Worm (Caenorhabditis elegans): ENCODE measurements around the gene coq-3.

coq-3 gene

ce11 chrIV:14769218-14769835 lies 26.8 kb downstream of the coq-3 start, which contains the start of gene Y57G11C.43:
Gene Y57G11C.43 (plus strand): TSS chrIV:14769441.
- TF ChIP-seq B0035.1 (tag; optimal IDR thresholded peaks at IDR 0.05) = no peak
- no peak for TF ChIP-seq F33H1.4 (GFP tag; IDR thresholded peaks at IDR 0.05)
- TF ChIP-seq cebp-1 (GFP tag; IDR thresholded peaks at IDR 0.05) = no peak
- TF ChIP-seq cebp-1 (tag; optimal IDR thresholded peaks at IDR 0.05) = peak; percentile 21
- no peak for TF ChIP-seq cebp-2 (GFP tag; IDR thresholded peaks at IDR 0.05)
- TF ChIP-seq ama-1 (optimal IDR thresholded peaks at IDR 0.05) = no peak
- TF ChIP-seq ama-1 (GFP tag; optimal IDR thresholded peaks at IDR 0.05) = peak; percentile 11 to 37
- no peak for TF ChIP-seq ceh-58 (GFP tag; IDR thresholded peaks at IDR 0.05)
- peak; percentile 22 for TF ChIP-seq tlf-1 (GFP tag; optimal IDR thresholded peaks at IDR 0.05)
- no peak for TF ChIP-seq B0261.1 (tag; optimal IDR thresholded peaks at IDR 0.05)
- TF ChIP-seq nfyb-1 (GFP tag; IDR thresholded peaks at IDR 0.05) = 0 out of 2 replicates have a peak, but pooled peaks have one; percentile 25
- no peak for TF ChIP-seq F55B11.4 (tag; optimal IDR thresholded peaks at IDR 0.05; ENCODE audit: borderline replicate concordance, insufficient read depth)
- peak; percentile 16 for TF ChIP-seq xnd-1 (tag; optimal IDR thresholded peaks at IDR 0.05)
- TF ChIP-seq ztf-26 (tag; optimal IDR thresholded peaks at IDR 0.05) = no peak
- peak; percentile 21 for TF ChIP-seq lin-54 (GFP tag; optimal IDR thresholded peaks at IDR 0.05)
- TF ChIP-seq athp-1 (tag; optimal IDR thresholded peaks at IDR 0.05) = peak; percentile 34
- peak; percentile 27; the same call in 1 of the 2 replicates for TF ChIP-seq hmg-1.2 (GFP tag; IDR thresholded peaks at IDR 0.05)
- 0 out of 2 replicates have a peak, but pooled peaks have one; percentile 31 for TF ChIP-seq D2030.7 (GFP tag; IDR thresholded peaks at IDR 0.05)
- peak; percentile 28 for TF ChIP-seq unc-130 (GFP tag; optimal IDR thresholded peaks at IDR 0.05)
- TF ChIP-seq lsl-1 (GFP tag; optimal IDR thresholded peaks at IDR 0.05) = peak; percentile 2
- no peak for TF ChIP-seq die-1 (tag; optimal IDR thresholded peaks at IDR 0.05)
- TF ChIP-seq hsf-1 (GFP tag; IDR thresholded peaks at IDR 0.05) = 0 out of 2 replicates have a peak, but pooled peaks have one; percentile 23
- peak; percentile 56 for TF ChIP-seq madf-6 (GFP tag; IDR thresholded peaks at IDR 0.05)
- TF ChIP-seq attf-6 (GFP tag; IDR thresholded peaks at IDR 0.05) = peak; percentile 95
- TF ChIP-seq snpc-4 (GFP tag; optimal IDR thresholded peaks at IDR 0.05) = no peak
- TF ChIP-seq snpc-4 (tag; optimal IDR thresholded peaks at IDR 0.05) = peak in 3 of 4 experiments; percentile 25 to 92 (median 76)
- TF ChIP-seq snpc-3.4 (tag; optimal IDR thresholded peaks at IDR 0.05) = peak; percentile 6
- peak; percentile 59; the same call in 1 of the 2 replicates for TF ChIP-seq Y53G8AR.9 (GFP tag; conservative IDR thresholded peaks at IDR 0.05)
- no peak for TF ChIP-seq madf-3 (GFP tag; IDR thresholded peaks at IDR 0.05)
- TF ChIP-seq hlh-12 (tag; optimal IDR thresholded peaks at IDR 0.05) = no peak
- 0 out of 2 replicates have a peak, but pooled peaks have one; percentile 16 for TF ChIP-seq pbrm-1 (GFP tag; IDR thresholded peaks at IDR 0.05)
- TF ChIP-seq ekl-4 (GFP tag; IDR thresholded peaks at IDR 0.05) = peak; percentile 55
- TF ChIP-seq tbp1 (GFP tag; optimal IDR thresholded peaks at IDR 0.05) = peak; percentile 26
- TF ChIP-seq ztf-6 (GFP tag; IDR thresholded peaks at IDR 0.05) = no peak
- TF ChIP-seq snpc-1.3 (tag; optimal IDR thresholded peaks at IDR 0.05; ENCODE audit: insufficient read depth) = peak; percentile 51
- TF ChIP-seq akir-1 (GFP tag; optimal IDR thresholded peaks at IDR 0.05) = no peak
- TF ChIP-seq B0336.3 (GFP tag; IDR thresholded peaks at IDR 0.05) = 0 out of 2 replicates have a peak, but pooled peaks have one; percentile 31

ce11 chrIV:14767693-14768251 lies 28.4 kb downstream of the coq-3 start, which contains the start of the genes mrps-7 and Y57G11C.3:
Gene mrps-7 (minus strand): TSS chrIV:14767730.
Gene Y57G11C.3 (plus strand): TSS chrIV:14768201.
- no peak for TF ChIP-seq sptf-2 (GFP tag; optimal IDR thresholded peaks at IDR 0.05)
- peak; percentile 72 for TF ChIP-seq tbp1 (GFP tag; optimal IDR thresholded peaks at IDR 0.05)
- peak; percentile 12 for TF ChIP-seq xnd-1 (tag; optimal IDR thresholded peaks at IDR 0.05)
- TF ChIP-seq rcor-1 (GFP tag; IDR thresholded peaks at IDR 0.05) = peak; percentile 83
- TF ChIP-seq him-1 (tag; optimal IDR thresholded peaks at IDR 0.05) = no peak
- TF ChIP-seq zfh-2 (GFP tag; conservative IDR thresholded peaks at IDR 0.05) = no peak
- no peak for TF ChIP-seq mes-4 (tag; optimal IDR thresholded peaks at IDR 0.05)
- no peak for TF ChIP-seq sea-2 (GFP tag; IDR thresholded peaks at IDR 0.05)
- peak; percentile 93 for TF ChIP-seq cebp-1 (GFP tag; IDR thresholded peaks at IDR 0.05)
- peak; percentile 96 for TF ChIP-seq cebp-1 (tag; optimal IDR thresholded peaks at IDR 0.05)
- TF ChIP-seq egl-44 (GFP tag; IDR thresholded peaks at IDR 0.05) = no peak
- no peak for TF ChIP-seq rpc-1 (optimal IDR thresholded peaks at IDR 0.05)
- TF ChIP-seq rpc-1 (tag; optimal IDR thresholded peaks at IDR 0.05) = no peak
- peak; percentile 58 for TF ChIP-seq ztf-18 (tag; optimal IDR thresholded peaks at IDR 0.05)
- TF ChIP-seq madf-8 (GFP tag; conservative IDR thresholded peaks at IDR 0.05) = peak; percentile 56
- no peak for TF ChIP-seq Y53F4B.3 (GFP tag; IDR thresholded peaks at IDR 0.05)
